Worm (Caenorhabditis elegans): ENCODE data around the gene pkc-3.

DNA sequence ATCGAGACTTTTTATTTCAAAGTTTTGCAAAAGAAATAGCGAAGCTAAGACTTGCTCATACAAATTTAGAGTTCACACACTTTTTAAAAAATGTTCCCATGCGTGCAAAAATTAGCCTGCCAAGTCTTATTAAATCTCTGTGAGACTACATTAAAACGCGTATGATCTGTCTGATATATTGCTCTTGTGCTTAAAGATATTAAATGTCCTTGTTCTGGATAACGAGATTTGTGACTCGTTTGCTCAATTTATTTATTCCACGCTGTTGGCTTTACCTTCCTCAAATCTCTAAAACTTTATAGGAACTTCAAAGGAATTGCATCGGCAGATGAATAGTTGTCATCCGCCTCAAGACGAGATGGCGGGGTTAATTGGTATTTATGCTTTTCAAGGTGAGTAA, 24.4 kb upstream of the pkc-3 start, which contains the start of gene srg-69:
- no peak for TF ChIP-seq odd-2 (tag; optimal IDR thresholded peaks at IDR 0.05)
- TF ChIP-seq npax-4 (tag; optimal IDR thresholded peaks at IDR 0.05) = no peak
- TF ChIP-seq T23F11.4 (GFP tag; optimal IDR thresholded peaks at IDR 0.05) = no peak
- no peak for TF ChIP-seq ceh-45 (GFP tag; IDR thresholded peaks at IDR 0.05)
- no peak for TF ChIP-seq lim-6 (tag; optimal IDR thresholded peaks at IDR 0.05)
- TF ChIP-seq pha-4 (tag; optimal IDR thresholded peaks at IDR 0.05) = no peak
- TF ChIP-seq ama-1 (optimal IDR thresholded peaks at IDR 0.05) = no peak
- TF ChIP-seq pag-3 (tag; optimal IDR thresholded peaks at IDR 0.05; ENCODE audit: borderline replicate concordance) = no peak
- TF ChIP-seq pax-1 (tag; optimal IDR thresholded peaks at IDR 0.05) = no peak
- no peak for TF ChIP-seq fkh-10 (GFP tag; optimal IDR thresholded peaks at IDR 0.05)
- no peak for TF ChIP-seq ceh-24 (tag; optimal IDR thresholded peaks at IDR 0.05)
- TF ChIP-seq pros-1 (tag; optimal IDR thresholded peaks at IDR 0.05) = no peak
- no peak for TF ChIP-seq pqm-1 (tag; optimal IDR thresholded peaks at IDR 0.05)
- TF ChIP-seq ceh-2 (tag; optimal IDR thresholded peaks at IDR 0.05) = no peak

Data from whole organism, late embryonic.